Fruit fly (Drosophila melanogaster): ENCODE data around the gene Akh.

The Akh gene

dm6 chr3L:4187930-4188523 is 46.8 kb downstream of the Akh start, which contains the start of the genes Teh2 and tipE (continued):
- TF ChIP-seq CG1024 (GFP tag; IDR thresholded peaks at IDR 0.05): no peak
- no peak for TF ChIP-seq BEAF-32 (GFP tag; optimal IDR thresholded peaks at IDR 0.05)
- TF ChIP-seq CrebB (tag; optimal IDR thresholded peaks at IDR 0.05): no peak
- TF ChIP-seq dysf (GFP tag; IDR thresholded peaks at IDR 0.05): no peak
- no peak for TF ChIP-seq lov (optimal IDR thresholded peaks at IDR 0.05)
- no peak for TF ChIP-seq lov (GFP tag; IDR thresholded peaks at IDR 0.05)
- no peak for TF ChIP-seq CG3281 (GFP tag; optimal IDR thresholded peaks at IDR 0.05)
- TF ChIP-seq Eip74EF (GFP tag; optimal IDR thresholded peaks at IDR 0.05): no peak

Data from whole organism, embryonic.